Worm (Caenorhabditis elegans) whole organism, late embryonic: ENCODE data around the gene D2023.6.
A peak's percentile ranks its signal among the peaks of the same experiment; 100 is the strongest.

Experiments used
- K02D7.2 ChIP-seq: sonication (generic microtip); optimal IDR thresholded peaks from 2 replicates; lab custom pipeline; 2017; ENCODE audit warnings: mild to moderate bottlenecking, missing genetic modification characterization, missing compliant biosample characterization
- ama-1 ChIP-seq: fragments of 150-350 bp; optimal IDR thresholded peaks from 2 replicates; lab custom pipeline; 2014
- ceh-14 ChIP-seq: sonication (generic microtip); optimal IDR thresholded peaks from 2 replicates; lab custom pipeline; 2016; ENCODE audit warnings: missing genotype, missing genetic modification characterization, missing compliant biosample characterization
- ceh-18 ChIP-seq: sonication (generic microtip); optimal IDR thresholded peaks from 2 replicates; lab custom pipeline; 2016; ENCODE audit warnings: missing genetic modification characterization, missing compliant biosample characterization
- ceh-19 ChIP-seq: fragments of 200-800 bp; sonication (Bioruptor generic); optimal IDR thresholded peaks from 2 replicates; lab custom pipeline; 2018; ENCODE audit warnings: mild to moderate bottlenecking, missing genetic modification characterization, missing compliant biosample characterization
- ceh-2 ChIP-seq: sonication (generic microtip); optimal IDR thresholded peaks from 2 replicates; lab custom pipeline; 2016; ENCODE audit warnings: missing genotype, missing genetic modification characterization, missing compliant biosample characterization
- ceh-22 ChIP-seq: sonication (generic microtip); optimal IDR thresholded peaks from 2 replicates; lab custom pipeline; 2017; ENCODE audit warnings: missing biosample characterization, missing genetic modification characterization
- ceh-30 ChIP-seq: fragments of 150-350 bp; optimal IDR thresholded peaks from 2 replicates; lab custom pipeline; 2014; ENCODE audit warnings: missing biosample characterization, missing genetic modification characterization
- ceh-31 ChIP-seq: sonication (generic microtip); optimal IDR thresholded peaks from 2 replicates; lab custom pipeline; 2016; ENCODE audit warnings: missing genetic modification characterization, missing compliant biosample characterization
- ceh-34 ChIP-seq: sonication (generic microtip); optimal IDR thresholded peaks from 2 replicates; lab custom pipeline; 2016; ENCODE audit warnings: mild to moderate bottlenecking, missing genetic modification characterization, missing compliant biosample characterization
- ceh-6 ChIP-seq: fragments of 200-800 bp; sonication (Bioruptor generic); optimal IDR thresholded peaks from 2 replicates; lab custom pipeline; 2018; ENCODE audit warnings: mild to moderate bottlenecking, missing genetic modification characterization, missing compliant biosample characterization
- che-1 ChIP-seq: sonication (generic microtip); optimal IDR thresholded peaks from 2 replicates; lab custom pipeline; 2016; ENCODE audit warnings: mild to moderate bottlenecking, missing genetic modification characterization, missing compliant biosample characterization
- elt-2 ChIP-seq: sonication (generic microtip); optimal IDR thresholded peaks from 2 replicates; lab custom pipeline; 2016; ENCODE audit warnings: missing genetic modification reagents, missing genetic modification characterization, missing compliant biosample characterization
- ets-4 ChIP-seq: sonication (generic microtip); optimal IDR thresholded peaks from 2 replicates; lab custom pipeline; 2016; ENCODE audit warnings: missing genetic modification characterization, missing compliant biosample characterization
- eyg-1 ChIP-seq: sonication (generic microtip); optimal IDR thresholded peaks from 2 replicates; lab custom pipeline; 2016; ENCODE audit warnings: missing genotype, missing genetic modification characterization, missing compliant biosample characterization
- fkh-10 ChIP-seq: fragments of 150-350 bp; optimal IDR thresholded peaks from 2 replicates; lab custom pipeline; 2014; ENCODE audit warnings: missing biosample characterization, missing genetic modification reagents, missing genetic modification characterization
- gmeb-2 ChIP-seq: sonication (generic microtip); optimal IDR thresholded peaks from 2 replicates; lab custom pipeline; 2016; ENCODE audit warnings: missing genetic modification characterization, inconsistent platforms, missing compliant biosample characterization
- hlh-15 ChIP-seq: sonication (generic microtip); optimal IDR thresholded peaks from 2 replicates; lab custom pipeline; 2016; ENCODE audit warnings: missing genetic modification characterization, missing compliant biosample characterization
- hlh-30 ChIP-seq: sonication (generic microtip); optimal IDR thresholded peaks from 2 replicates; lab custom pipeline; 2017; ENCODE audit warnings: antibody characterized with exemption, missing genetic modification characterization, missing compliant biosample characterization; ENCODE audit not compliant: insufficient read depth
- lim-6 ChIP-seq: sonication (generic microtip); optimal IDR thresholded peaks from 2 replicates; lab custom pipeline; 2016; ENCODE audit warnings: missing genetic modification characterization, missing compliant biosample characterization
- madf-2 ChIP-seq: sonication (generic microtip); optimal IDR thresholded peaks from 2 replicates; lab custom pipeline; 2017; ENCODE audit warnings: missing genetic modification characterization, missing compliant biosample characterization
- mec-3 ChIP-seq: sonication (generic microtip); optimal IDR thresholded peaks from 2 replicates; lab custom pipeline; 2016; ENCODE audit warnings: borderline replicate concordance, missing genetic modification characterization, missing compliant biosample characterization
- npax-4 ChIP-seq: sonication (generic microtip); optimal IDR thresholded peaks from 2 replicates; lab custom pipeline; 2016; ENCODE audit warnings: missing genetic modification characterization, missing compliant biosample characterization
- odd-2 ChIP-seq: sonication (generic microtip); optimal IDR thresholded peaks from 2 replicates; lab custom pipeline; 2017; ENCODE audit warnings: antibody characterized with exemption, mild to moderate bottlenecking, missing genetic modification characterization, missing compliant biosample characterization
- pag-3 ChIP-seq: sonication (generic microtip); optimal IDR thresholded peaks from 2 replicates; lab custom pipeline; 2016; ENCODE audit warnings: missing compliant biosample characterization, missing genetic modification characterization, borderline replicate concordance
- pat-9 ChIP-seq: fragments of 200-800 bp; sonication (Bioruptor generic); optimal IDR thresholded peaks from 2 replicates; lab custom pipeline; 2018; ENCODE audit warnings: mild to moderate bottlenecking, missing genetic modification characterization, moderate library complexity, missing compliant biosample characterization
- pax-1 ChIP-seq: fragments of 150-350 bp; optimal IDR thresholded peaks from 2 replicates; lab custom pipeline; 2014; ENCODE audit warnings: missing biosample characterization, missing genetic modification characterization
- pha-2 ChIP-seq: sonication (generic microtip); optimal IDR thresholded peaks from 2 replicates; lab custom pipeline; 2017; ENCODE audit warnings: mild to moderate bottlenecking, missing genetic modification characterization, missing compliant biosample characterization
- pha-4 ChIP-seq: fragments of 150-350 bp; optimal IDR thresholded peaks from 2 replicates; lab custom pipeline; 2018; ENCODE audit warnings: missing biosample characterization, missing genetic modification reagents, missing genetic modification characterization
- pqm-1 ChIP-seq: sonication (generic microtip); optimal IDR thresholded peaks from 2 replicates; lab custom pipeline; 2016; ENCODE audit warnings: missing genetic modification characterization, missing compliant biosample characterization
- pros-1 ChIP-seq: fragments of 150-350 bp; optimal IDR thresholded peaks from 2 replicates; lab custom pipeline; 2014; ENCODE audit warnings: missing biosample characterization, missing genetic modification reagents, missing genetic modification characterization
- sox-2 ChIP-seq: fragments of 200-800 bp; sonication (Bioruptor generic); IDR thresholded peaks from 2 replicates; pipeline ENCODE4 v1.3.6; 2022; ENCODE audit warnings: missing genetic modification reagents, missing genetic modification characterization, missing compliant biosample characterization
- tbx-2 ChIP-seq: sonication (generic microtip); optimal IDR thresholded peaks from 2 replicates; lab custom pipeline; 2016; ENCODE audit warnings: missing genetic modification characterization, missing compliant biosample characterization
- ttx-3 ChIP-seq: sonication (generic microtip); optimal IDR thresholded peaks from 2 replicates; lab custom pipeline; 2016; ENCODE audit warnings: missing genetic modification reagents, missing genetic modification characterization, missing compliant biosample characterization
- unc-3 ChIP-seq, 2 experiments: fragments of 200-800 bp in 1 of 2; sonication (Bioruptor generic) in 1 of 2; sonication (generic microtip) in 1 of 2; conservative IDR thresholded peaks in 1 of 2; optimal IDR thresholded peaks in 1 of 2; 2 replicates each; pipeline versions ENCODE4 v1.3.6 to Lab custom; 2016 to 2022; ENCODE audit warnings: missing compliant biosample characterization in 2 of 2, missing genetic modification characterization in 2 of 2, missing genetic modification reagents in 1 of 2
- unc-42 ChIP-seq: sonication (generic microtip); optimal IDR thresholded peaks from 2 replicates; lab custom pipeline; 2016; ENCODE audit warnings: missing genotype, missing genetic modification characterization, missing compliant biosample characterization
- unc-86 ChIP-seq: sonication (generic microtip); optimal IDR thresholded peaks from 2 replicates; lab custom pipeline; 2016; ENCODE audit warnings: missing genetic modification characterization, missing compliant biosample characterization
- ztf-16 ChIP-seq: sonication (generic microtip); optimal IDR thresholded peaks from 2 replicates; lab custom pipeline; 2017; ENCODE audit warnings: missing genetic modification characterization, missing compliant biosample characterization

The D2023.6 gene

DNA sequence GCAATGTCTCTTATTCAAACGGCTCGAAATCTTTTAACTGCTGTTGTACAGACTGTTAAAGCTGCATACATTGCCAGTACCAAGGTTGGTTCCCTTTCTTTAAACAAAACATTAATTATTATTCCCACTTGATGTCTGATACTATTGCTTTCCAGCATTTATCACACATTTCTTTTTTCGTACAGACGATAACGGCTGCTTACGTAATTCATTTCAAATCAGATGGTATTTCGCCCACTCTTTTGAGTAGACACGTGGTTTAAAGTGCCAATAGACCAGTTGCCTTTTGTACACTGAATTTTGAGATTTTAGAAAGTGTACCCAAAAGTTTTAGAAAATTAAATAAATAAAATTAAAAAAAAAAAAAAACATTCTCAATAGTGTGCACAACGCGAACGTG lies 22.3 kb downstream of the D2023.6 start:
- TF ChIP-seq pros-1, result no peak
- TF ChIP-seq ceh-22 (tag; lab: Kevin White, UChicago), result no peak
- TF ChIP-seq fkh-10 (GFP tag; lab: Kevin White, UChicago), result no peak
- no peak for TF ChIP-seq ceh-31
- no peak for TF ChIP-seq sox-2 (GFP tag; lab: Robert Waterston, UW)
- no peak for TF ChIP-seq ama-1 (lab: Kevin White, UChicago)
- TF ChIP-seq lim-6 (tag; lab: Kevin White, UChicago), result no peak
- no peak for TF ChIP-seq hlh-30 (tag; lab: Kevin White, UChicago)
- TF ChIP-seq unc-3 (GFP tag; conservative IDR thresholded peaks at IDR 0.05; lab: Robert Waterston, UW), result no peak
- no peak for TF ChIP-seq unc-3 (tag; optimal IDR thresholded peaks at IDR 0.05; lab: Kevin White, UChicago)
- TF ChIP-seq mec-3 (tag; lab: Kevin White, UChicago), result no peak
- TF ChIP-seq ztf-16 (tag; lab: Kevin White, UChicago), result no peak
- TF ChIP-seq K02D7.2, result no peak
- TF ChIP-seq, all 69 proteins: peak for 0

DNA sequence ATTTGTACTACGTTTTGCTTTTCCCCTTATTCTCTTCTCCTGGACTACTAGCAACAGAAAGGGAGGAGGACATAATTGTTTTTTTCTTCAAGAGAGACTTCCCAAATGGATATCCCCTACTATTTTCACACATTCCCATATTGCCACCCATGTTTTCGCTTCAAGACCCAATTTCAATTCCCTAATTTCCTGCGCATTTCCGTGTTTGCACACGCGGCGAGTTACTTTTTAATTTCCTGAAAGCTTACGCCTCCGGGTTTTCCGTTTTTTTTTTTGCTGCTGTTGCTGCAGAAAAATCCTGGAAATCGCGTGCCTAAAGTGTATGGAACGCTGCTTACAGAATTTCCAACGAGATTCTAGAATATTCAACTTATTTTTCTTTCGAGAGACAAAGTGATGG lies 25.2 kb downstream of the D2023.6 start:
- TF ChIP-seq che-1 (tag; lab: Kevin White, UChicago), result peak; percentile 3
- peak; percentile 6 for TF ChIP-seq ttx-3 (tag; lab: Kevin White, UChicago)
- peak; percentile 21 for TF ChIP-seq unc-42 (tag; lab: Kevin White, UChicago)
- TF ChIP-seq pha-4 (tag; lab: Kevin White, UChicago), result no peak
- peak; percentile 34 for TF ChIP-seq tbx-2
- TF ChIP-seq ceh-19 (GFP tag; lab: Kevin White, UChicago), result peak; percentile 29

DNA sequence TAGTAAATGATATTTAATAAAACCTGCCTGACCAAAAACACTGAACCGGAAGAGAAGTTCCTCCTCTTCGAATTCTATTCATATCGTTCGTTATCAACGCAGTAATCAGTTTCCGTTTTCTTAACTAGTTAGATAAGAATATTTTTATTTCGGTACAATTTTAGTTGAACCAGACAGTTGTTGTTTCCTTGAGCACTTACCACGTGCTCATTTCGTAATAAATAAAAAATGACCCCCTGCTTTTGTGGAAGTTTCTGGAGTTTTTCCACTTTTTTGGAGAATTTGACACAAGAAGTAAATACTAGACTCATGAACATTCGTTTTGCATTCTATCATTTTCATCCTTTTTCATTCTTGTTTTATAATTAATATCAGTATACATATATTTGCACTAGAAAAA lies 26.6 kb downstream of the D2023.6 start:
- TF ChIP-seq elt-2 (tag; lab: Kevin White, UChicago) (peak; percentile 32), ceh-22 (tag; lab: Kevin White, UChicago) (no peak)

DNA sequence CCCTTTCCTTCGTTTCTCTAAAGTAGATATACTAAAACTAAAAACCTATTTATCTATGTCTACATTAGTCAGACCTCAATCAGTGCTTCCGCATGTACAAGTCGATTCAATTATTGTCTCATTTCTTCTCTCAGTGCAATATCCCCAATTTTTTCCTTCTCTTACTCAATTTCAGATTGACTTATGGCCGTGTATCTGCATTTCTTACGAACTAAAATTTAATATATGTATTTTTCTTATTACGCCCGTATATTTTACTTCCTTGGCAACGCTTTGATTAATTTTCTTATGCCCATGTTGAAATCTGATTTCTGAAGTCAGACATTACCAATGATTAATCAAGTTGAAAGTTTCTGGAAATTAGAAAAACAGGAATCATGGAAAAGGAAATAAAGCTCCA lies 27.8 kb downstream of the D2023.6 start:
- no peak for TF ChIP-seq pax-1
- TF ChIP-seq ceh-14 (tag; lab: Kevin White, UChicago), result peak; percentile 98
- peak; percentile 93 for TF ChIP-seq unc-42 (tag; lab: Kevin White, UChicago)
- TF ChIP-seq, all 69 proteins: peak for 2

DNA sequence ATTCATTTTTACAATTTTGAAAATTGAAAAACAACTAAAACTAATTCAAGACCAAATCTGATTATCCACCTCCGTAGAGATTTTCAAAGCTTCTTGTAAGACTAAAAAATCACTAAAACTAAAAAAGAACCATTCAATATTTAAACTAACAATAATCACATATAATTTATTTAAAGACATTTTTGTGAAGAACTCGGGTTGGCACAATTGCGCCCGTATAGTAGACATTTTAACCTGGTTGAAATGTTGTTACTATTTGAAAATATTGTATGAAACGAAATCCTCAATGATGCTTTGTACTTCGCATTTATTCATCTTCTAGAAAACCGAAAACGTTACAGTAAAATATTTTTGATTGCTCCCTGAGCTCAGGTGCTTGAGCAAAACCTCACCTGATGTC lies 28.9 kb downstream of the D2023.6 start:
- no peak for TF ChIP-seq sox-2 (GFP tag; lab: Robert Waterston, UW)
- TF ChIP-seq ets-4 (tag; lab: Kevin White, UChicago), result no peak
- no peak for TF ChIP-seq ceh-30 (tag; lab: Kevin White, UChicago)
- TF ChIP-seq pag-3, result no peak
- no peak for TF ChIP-seq ceh-6 (GFP tag; lab: Kevin White, UChicago)
- no peak for TF ChIP-seq gmeb-2 (tag; lab: Kevin White, UChicago)
- no peak for TF ChIP-seq pros-1
- TF ChIP-seq K02D7.2, result no peak
- no peak for TF ChIP-seq tbx-2

DNA sequence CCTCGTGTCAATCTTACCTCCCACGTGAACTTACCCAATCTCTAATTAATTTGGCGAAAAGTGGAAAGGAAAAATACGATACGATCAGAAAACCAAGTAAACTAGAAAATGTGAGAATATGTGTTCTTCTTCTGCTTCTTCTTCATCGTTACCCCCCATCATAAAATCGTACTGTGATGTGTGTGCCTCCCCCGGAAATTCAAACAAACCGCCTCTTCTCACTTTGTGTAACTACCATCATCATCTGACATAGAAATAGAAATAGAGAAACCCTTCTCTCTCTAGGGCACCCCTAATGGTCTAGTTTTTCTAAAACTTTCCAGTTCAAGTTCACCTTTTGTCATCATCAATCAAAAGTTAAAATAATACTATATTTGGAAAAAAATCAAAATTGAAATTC lies 30.6 kb downstream of the D2023.6 start:
- TF ChIP-seq ama-1 (lab: Kevin White, UChicago) (no peak), K02D7.2 (no peak), madf-2 (tag; lab: Kevin White, UChicago) (no peak), pqm-1 (tag; lab: Kevin White, UChicago) (no peak), tbx-2 (no peak), ceh-34 (tag; lab: Kevin White, UChicago) (no peak), ceh-30 (tag; lab: Kevin White, UChicago) (no peak), ceh-2 (tag; lab: Kevin White, UChicago) (no peak), pat-9 (tag; lab: Kevin White, UChicago) (no peak), odd-2 (no peak), elt-2 (tag; lab: Kevin White, UChicago) (no peak), pha-2 (tag; lab: Kevin White, UChicago) (no peak), npax-4 (tag; lab: Kevin White, UChicago) (no peak), unc-86 (tag; lab: Kevin White, UChicago) (no peak), ceh-31 (no peak), pag-3 (no peak), eyg-1 (tag; lab: Kevin White, UChicago) (no peak), ceh-18 (tag; lab: Kevin White, UChicago) (no peak), hlh-15 (no peak)
